Worm (Caenorhabditis elegans) whole organism, mixed stage, embryonic: ENCODE measurements around the gene rab-28.
A peak's percentile ranks its signal among the peaks of the same experiment; 100 is the strongest.

Source experiments
- M03D4.4 ChIP-seq: sonication (generic microtip); optimal IDR thresholded peaks from 2 replicates; lab custom pipeline; 2017; ENCODE audit warnings: mild to moderate bottlenecking, missing genetic modification characterization, missing compliant biosample characterization
- bed-3 ChIP-seq: fragments of 200-800 bp; sonication (Bioruptor generic); optimal IDR thresholded peaks from 3 replicates; lab custom pipeline; 2018; ENCODE audit warnings: mild to moderate bottlenecking, missing genetic modification characterization, moderate library complexity, missing compliant biosample characterization
- blmp-1 ChIP-seq: fragments of 150-350 bp; optimal IDR thresholded peaks from 2 replicates; lab custom pipeline; 2014; ENCODE audit warnings: missing biosample characterization, missing genetic modification characterization
- ceh-39 ChIP-seq: fragments of 150-350 bp; optimal IDR thresholded peaks from 2 replicates; lab custom pipeline; 2014; ENCODE audit warnings: missing biosample characterization, missing genetic modification characterization
- ceh-83 ChIP-seq: fragments of 200-800 bp; sonication (Bioruptor generic); optimal IDR thresholded peaks from 2 replicates; lab custom pipeline; 2018; ENCODE audit warnings: mild to moderate bottlenecking, missing genetic modification characterization, missing compliant biosample characterization
- ces-1 ChIP-seq: fragments of 150-350 bp; optimal IDR thresholded peaks from 2 replicates; lab custom pipeline; 2014; ENCODE audit warnings: missing biosample characterization, missing genetic modification reagents, missing genetic modification characterization
- cnd-1 ChIP-seq: fragments of 200-800 bp; sonication (Bioruptor generic); optimal IDR thresholded peaks from 2 replicates; lab custom pipeline; 2018; ENCODE audit warnings: mild to moderate bottlenecking, missing genetic modification characterization, missing compliant biosample characterization
- drap-1 ChIP-seq: fragments of 200-800 bp; sonication (Bioruptor generic); optimal IDR thresholded peaks from 3 replicates; lab custom pipeline; 2018; ENCODE audit warnings: mild to moderate bottlenecking, missing genetic modification characterization, missing compliant biosample characterization
- elt-1 ChIP-seq: sonication (generic microtip); optimal IDR thresholded peaks from 2 replicates; lab custom pipeline; 2017; ENCODE audit warnings: missing genetic modification characterization, mild to moderate bottlenecking, missing compliant biosample characterization, antibody characterized with exemption, moderate library complexity, borderline replicate concordance; ENCODE audit not compliant: insufficient read depth
- elt-3 ChIP-seq: fragments of 150-350 bp; optimal IDR thresholded peaks from 2 replicates; lab custom pipeline; 2014; ENCODE audit warnings: missing biosample characterization, missing genetic modification characterization
- ham-2 ChIP-seq: fragments of 200-800 bp; sonication (Bioruptor generic); optimal IDR thresholded peaks from 2 replicates; lab custom pipeline; 2018; ENCODE audit warnings: mild to moderate bottlenecking, missing genetic modification characterization, missing compliant biosample characterization
- hlh-1 ChIP-seq: fragments of 150-350 bp; optimal IDR thresholded peaks from 2 replicates; lab custom pipeline; 2014; ENCODE audit warnings: missing biosample characterization, missing genetic modification reagents, missing genetic modification characterization
- lin-13 ChIP-seq: fragments of 150-350 bp; optimal IDR thresholded peaks from 2 replicates; lab custom pipeline; 2014; ENCODE audit warnings: missing biosample characterization, missing genetic modification characterization
- lin-32 ChIP-seq: fragments of 200-800 bp; sonication (Bioruptor generic); optimal IDR thresholded peaks from 2 replicates; lab custom pipeline; 2018; ENCODE audit warnings: mild to moderate bottlenecking, missing genetic modification characterization, missing compliant biosample characterization
- lsy-2 ChIP-seq: fragments of 150-350 bp; optimal IDR thresholded peaks from 2 replicates; lab custom pipeline; 2014; ENCODE audit warnings: missing biosample characterization, missing genetic modification characterization
- mab-5 ChIP-seq: fragments of 150-350 bp; optimal IDR thresholded peaks from 2 replicates; lab custom pipeline; 2014; ENCODE audit warnings: missing biosample characterization, missing genetic modification characterization
- mep-1 ChIP-seq: fragments of 150-350 bp; optimal IDR thresholded peaks from 2 replicates; lab custom pipeline; 2017; ENCODE audit warnings: missing biosample characterization, missing genetic modification reagents, missing genetic modification characterization, inconsistent platforms
- mls-2 ChIP-seq: sonication (generic microtip); optimal IDR thresholded peaks from 2 replicates; lab custom pipeline; 2016; ENCODE audit warnings: mild to moderate bottlenecking, missing genetic modification characterization, moderate library complexity, missing compliant biosample characterization
- nhr-12 ChIP-seq: fragments of 150-350 bp; optimal IDR thresholded peaks from 2 replicates; lab custom pipeline; 2014; ENCODE audit warnings: missing biosample characterization, missing genetic modification characterization
- nhr-2 ChIP-seq: fragments of 150-350 bp; optimal IDR thresholded peaks from 2 replicates; lab custom pipeline; 2014; ENCODE audit warnings: missing biosample characterization, missing genetic modification characterization
- nhr-237 ChIP-seq: fragments of 150-350 bp; optimal IDR thresholded peaks from 2 replicates; lab custom pipeline; 2014; ENCODE audit warnings: missing biosample characterization, missing genetic modification characterization
- nhr-28 ChIP-seq: fragments of 150-350 bp; optimal IDR thresholded peaks from 2 replicates; lab custom pipeline; 2014; ENCODE audit warnings: missing biosample characterization, missing genetic modification characterization
- nhr-76 ChIP-seq: sonication (generic microtip); optimal IDR thresholded peaks from 2 replicates; lab custom pipeline; 2017; ENCODE audit warnings: missing biosample characterization, missing genetic modification characterization
- pha-4 ChIP-seq: fragments of 150-350 bp; optimal IDR thresholded peaks from 2 replicates; lab custom pipeline; 2018; ENCODE audit warnings: missing biosample characterization, missing genetic modification reagents, missing genetic modification characterization
- sem-2 ChIP-seq: fragments of 200-800 bp; sonication (Bioruptor generic); optimal IDR thresholded peaks from 2 replicates; lab custom pipeline; 2018; ENCODE audit warnings: mild to moderate bottlenecking, missing genetic modification characterization, missing compliant biosample characterization
- snpc-4 ChIP-seq: fragments of 150-350 bp; optimal IDR thresholded peaks from 2 replicates; lab custom pipeline; 2014; ENCODE audit warnings: missing biosample characterization, missing genetic modification characterization
- sptf-1 ChIP-seq: sonication (generic microtip); optimal IDR thresholded peaks from 2 replicates; lab custom pipeline; 2017; ENCODE audit warnings: mild to moderate bottlenecking, missing genetic modification characterization, moderate library complexity, missing compliant biosample characterization
- tbx-8 ChIP-seq: fragments of 200-800 bp; sonication (Bioruptor generic); optimal IDR thresholded peaks from 2 replicates; lab custom pipeline; 2018; ENCODE audit warnings: mild to moderate bottlenecking, missing genetic modification characterization, moderate library complexity, missing compliant biosample characterization
- unc-120 ChIP-seq: sonication (generic microtip); optimal IDR thresholded peaks from 2 replicates; lab custom pipeline; 2017; ENCODE audit warnings: missing genetic modification characterization, missing compliant biosample characterization; ENCODE audit not compliant: poor library complexity, severe bottlenecking
- unc-39 ChIP-seq: fragments of 150-350 bp; optimal IDR thresholded peaks from 2 replicates; lab custom pipeline; 2014; ENCODE audit warnings: missing biosample characterization, missing genetic modification characterization
- unc-62 ChIP-seq: fragments of 150-350 bp; optimal IDR thresholded peaks from 2 replicates; lab custom pipeline; 2014; ENCODE audit warnings: missing biosample characterization, missing genetic modification reagents, missing genetic modification characterization
- zip-8 ChIP-seq: fragments of 150-350 bp; optimal IDR thresholded peaks from 2 replicates; lab custom pipeline; 2014; ENCODE audit warnings: missing biosample characterization, missing genetic modification characterization
- ztf-11 ChIP-seq: fragments of 150-350 bp; optimal IDR thresholded peaks from 2 replicates; lab custom pipeline; 2014; ENCODE audit warnings: missing biosample characterization, missing genetic modification characterization

Gene rab-28

ce11 chrIV:9267581-9267980, 23.8 kb upstream of the rab-28 start:
- TF ChIP-seq sptf-1 (tag; lab: Kevin White, UChicago): no peak
- peak; percentile 74 for TF ChIP-seq nhr-2 (tag; lab: Kevin White, UChicago)
- TF ChIP-seq cnd-1 (tag; lab: Kevin White, UChicago): peak; percentile 28
- TF ChIP-seq, all 35 proteins: peak for 2

- TF ChIP-seq hlh-1 (tag; lab: Kevin White, UChicago) (no peak), nhr-237 (tag; lab: Kevin White, UChicago) (no peak), elt-3 (tag; lab: Kevin White, UChicago) (no peak), mls-2 (no peak), sem-2 (GFP tag; lab: Kevin White, UChicago) (no peak), bed-3 (GFP tag; lab: Kevin White, UChicago) (no peak)
These were observed 22.7 kb upstream of the rab-28 start, which contains the start of gene Y11D7A.19 for ce11 chrIV:9266464-9266863. Gene Y11D7A.19 (minus strand): TSS chrIV:9266564.

ce11 chrIV:9264513-9264912, 20.7 kb upstream of the rab-28 start:
- no peak for TF ChIP-seq mep-1

ce11 chrIV:9263812-9264320, 20.1 kb upstream of the rab-28 start, which contains the start of gene flh-1:
Gene flh-1 (minus strand): TSS chrIV:9264270.
- TF ChIP-seq nhr-2 (tag; lab: Kevin White, UChicago) (peak; percentile 73), mls-2 (peak; percentile 68), ces-1 (GFP tag; lab: Kevin White, UChicago) (peak; percentile 18), lin-32 (GFP tag; lab: Kevin White, UChicago) (peak; percentile 91), zip-8 (tag; lab: Kevin White, UChicago) (no peak), bed-3 (GFP tag; lab: Kevin White, UChicago) (no peak), ztf-11 (peak; percentile 37), unc-39 (no peak), cnd-1 (tag; lab: Kevin White, UChicago) (peak; percentile 93), nhr-76 (tag; lab: Kevin White, UChicago) (no peak), pha-4 (peak; percentile 35), sptf-1 (tag; lab: Kevin White, UChicago) (peak; percentile 69), snpc-4 (tag; lab: Kevin White, UChicago) (no peak), ceh-83 (GFP tag; lab: Kevin White, UChicago) (peak; percentile 17), mep-1 (peak; percentile 55), sem-2 (GFP tag; lab: Kevin White, UChicago) (no peak), tbx-8 (GFP tag; lab: Kevin White, UChicago) (no peak), unc-62 (GFP tag; lab: Kevin White, UChicago) (peak; percentile 25), nhr-28 (no peak), lsy-2 (no peak), unc-120 (tag; lab: Kevin White, UChicago) (no peak), hlh-1 (tag; lab: Kevin White, UChicago) (peak; percentile 64), blmp-1 (tag; lab: Kevin White, UChicago) (no peak), M03D4.4 (tag; lab: Kevin White, UChicago) (peak; percentile 27), drap-1 (GFP tag; lab: Kevin White, UChicago) (peak; percentile 56), elt-3 (tag; lab: Kevin White, UChicago) (no peak), lin-13 (tag; lab: Kevin White, UChicago) (no peak), mab-5 (tag; lab: Kevin White, UChicago) (no peak), elt-1 (tag; lab: Kevin White, UChicago) (no peak), ceh-39 (peak; percentile 42)

- no peak for TF ChIP-seq blmp-1 (tag; lab: Kevin White, UChicago)
- no peak for TF ChIP-seq drap-1 (GFP tag; lab: Kevin White, UChicago)
- no peak for TF ChIP-seq nhr-76 (tag; lab: Kevin White, UChicago)
- no peak for TF ChIP-seq elt-3 (tag; lab: Kevin White, UChicago)
- no peak for TF ChIP-seq ces-1 (GFP tag; lab: Kevin White, UChicago)
- no peak for TF ChIP-seq ham-2
- no peak for TF ChIP-seq ceh-39
- no peak for TF ChIP-seq bed-3 (GFP tag; lab: Kevin White, UChicago)
- TF ChIP-seq hlh-1 (tag; lab: Kevin White, UChicago): no peak
- TF ChIP-seq nhr-12 (tag; lab: Kevin White, UChicago): no peak
- no peak for TF ChIP-seq unc-62 (GFP tag; lab: Kevin White, UChicago)
- no peak for TF ChIP-seq lsy-2
- TF ChIP-seq unc-39: no peak
These were observed 18.5 kb upstream of the rab-28 start for ce11 chrIV:9262295-9262694.
